Worm (Caenorhabditis elegans): Measurements from ENCODE around the gene Y94H6A.5.

DNA sequence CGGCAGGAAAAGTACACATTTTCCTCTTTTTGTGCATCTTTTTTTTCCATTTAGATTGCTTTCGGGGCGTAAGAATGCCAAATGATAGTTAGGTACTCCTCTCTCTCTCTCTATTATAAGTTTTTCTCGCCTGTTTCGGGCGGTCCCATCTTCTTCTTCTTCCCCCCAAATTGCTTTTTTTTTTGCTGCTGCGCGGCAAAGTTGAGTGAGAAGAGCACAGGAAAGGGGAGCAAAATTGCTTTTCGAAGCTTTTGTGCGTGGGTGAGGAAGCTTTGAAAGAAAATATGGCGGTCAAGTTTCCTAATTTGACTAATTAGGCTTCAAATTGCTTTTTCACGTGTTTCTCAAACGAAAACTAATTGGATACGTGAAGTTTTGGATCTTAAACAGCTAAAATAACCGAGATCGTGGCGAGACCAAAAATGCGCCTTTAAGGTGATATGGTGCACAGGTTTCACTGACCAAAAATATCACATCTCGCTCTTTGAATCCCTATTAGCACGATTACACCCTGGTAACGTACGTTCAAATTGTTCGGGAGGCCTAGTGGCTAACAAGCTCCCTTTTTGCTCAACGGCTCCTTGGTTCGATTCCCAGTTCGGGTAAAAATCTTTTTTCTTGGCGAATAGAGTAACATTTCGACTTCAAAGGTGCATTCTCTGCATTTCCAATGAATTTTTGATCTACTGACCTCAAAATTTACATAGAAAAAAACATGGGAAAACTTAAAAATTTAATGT is 47.2 kb downstream of the Y94H6A.5 start:
- TF ChIP-seq hlh-30 (tag; optimal IDR thresholded peaks at IDR 0.05; ENCODE audit: insufficient read depth): no peak
- no peak for TF ChIP-seq madf-2 (tag; optimal IDR thresholded peaks at IDR 0.05)
